Worm (Caenorhabditis elegans) whole organism, midembryonic: Measurements from ENCODE around the gene ZK721.3.
A peak's percentile ranks its signal among the peaks of the same experiment; 100 is the strongest.
"Not testable (repeated sequence)": the region's sequence is repeated elsewhere in the genome, so short reads cannot be mapped to it uniquely, and the experiment has no call there.

Experiments used
- T22C8.4 ChIP-seq: fragments of 200-800 bp; sonication (Bioruptor generic); IDR thresholded peaks from 2 replicates; pipeline ENCODE4 v1.3.6; 2022; ENCODE audit warnings: missing genetic modification characterization, missing compliant biosample characterization
- flt-1 ChIP-seq: fragments of 200-800 bp; sonication (Bioruptor generic); IDR thresholded peaks from 2 replicates; pipeline ENCODE4 v1.3.6; 2022; ENCODE audit warnings: missing genetic modification characterization, missing compliant biosample characterization
- klf-2 ChIP-seq: fragments of 200-800 bp; sonication (Bioruptor generic); conservative IDR thresholded peaks from 2 replicates; pipeline ENCODE4 v1.3.6; 2022; ENCODE audit warnings: missing genetic modification reagents, missing genetic modification characterization, missing compliant biosample characterization
- med-1 ChIP-seq: sonication (generic microtip); optimal IDR thresholded peaks from 2 replicates; lab custom pipeline; 2017; ENCODE audit warnings: missing genetic modification characterization, mild to moderate bottlenecking, missing compliant biosample characterization, antibody characterized with exemption, missing genetic modification reagents; ENCODE audit not compliant: insufficient read depth

ce11 chrX:8818438-8818837, 34.1 kb downstream of the ZK721.3 start:
- TF ChIP-seq klf-2 (GFP tag; lab: Robert Waterston, UW); med-1 (GFP tag; lab: Kevin White, UChicago); flt-1: not testable (repeated sequence)
- peak; percentile 8; the same call in 1 of the 2 replicates for TF ChIP-seq T22C8.4 (GFP tag; lab: Robert Waterston, UW)
